Fruit fly (Drosophila melanogaster): ENCODE measurements around the gene Pex23.

dm6 chr3L:20306142-20306541, 4.2 kb upstream of the Pex23 start, which contains the start of gene CG32225:
- no peak for TF ChIP-seq bab1 (GFP tag; optimal IDR thresholded peaks at IDR 0.05)
- TF ChIP-seq Clk (GFP tag; optimal IDR thresholded peaks at IDR 0.05), result no peak
- TF ChIP-seq CG14711 (tag; optimal IDR thresholded peaks at IDR 0.05), result no peak
- TF ChIP-seq CG5204 (GFP tag; optimal IDR thresholded peaks at IDR 0.05), result no peak
- TF ChIP-seq CG11617 (GFP tag; optimal IDR thresholded peaks at IDR 0.05), result no peak
- TF ChIP-seq CG7045 (GFP tag; optimal IDR thresholded peaks at IDR 0.05), result no peak
- no peak for TF ChIP-seq CG1620 (GFP tag; optimal IDR thresholded peaks at IDR 0.05)
